Worm (Caenorhabditis elegans) whole organism, early embryonic: ENCODE data around the gene lhpp-1.

Source experiments
- aly-1 ChIP-seq: sonication (generic microtip); optimal IDR thresholded peaks from 2 replicates; lab custom pipeline; 2016; ENCODE audit warnings: missing genetic modification characterization, missing compliant biosample characterization
- ama-1 ChIP-seq: fragments of 150-350 bp; optimal IDR thresholded peaks from 2 replicates; lab custom pipeline; 2014
- ceh-36 ChIP-seq: sonication (generic microtip); optimal IDR thresholded peaks from 2 replicates; lab custom pipeline; 2016; ENCODE audit warnings: missing genetic modification characterization, inconsistent platforms, missing compliant biosample characterization
- ets-7 ChIP-seq: sonication (generic microtip); optimal IDR thresholded peaks from 2 replicates; lab custom pipeline; 2016; ENCODE audit warnings: missing genotype, missing genetic modification characterization, missing compliant biosample characterization
- flt-1 ChIP-seq: fragments of 200-800 bp; sonication (Bioruptor generic); IDR thresholded peaks from 2 replicates; pipeline ENCODE4 v1.3.6; 2022; ENCODE audit warnings: missing genetic modification characterization, missing compliant biosample characterization
- hmg-4 ChIP-seq: fragments of 200-800 bp; sonication (Bioruptor generic); optimal IDR thresholded peaks from 2 replicates; lab custom pipeline; 2018; ENCODE audit warnings: mild to moderate bottlenecking, missing genetic modification characterization, missing compliant biosample characterization
- hnd-1 ChIP-seq: sonication (generic microtip); optimal IDR thresholded peaks from 2 replicates; lab custom pipeline; 2016; ENCODE audit warnings: missing genetic modification characterization, missing compliant biosample characterization
- pes-1 ChIP-seq: fragments of 200-800 bp; sonication (Bioruptor generic); IDR thresholded peaks from 2 replicates; pipeline ENCODE4 v1.3.6; 2022; ENCODE audit warnings: missing genetic modification reagents, missing genetic modification characterization, missing compliant biosample characterization
- tbx-11 ChIP-seq: fragments of 200-800 bp; sonication (Bioruptor generic); IDR thresholded peaks from 2 replicates; pipeline ENCODE4 v1.3.6; 2022; ENCODE audit warnings: missing genetic modification characterization, missing compliant biosample characterization

- no peak for TF ChIP-seq ceh-36 (tag; lab: Kevin White, UChicago)
- no peak for TF ChIP-seq ama-1 (lab: Kevin White, UChicago)
- TF ChIP-seq flt-1, result no peak
- TF ChIP-seq tbx-11, result no peak
- TF ChIP-seq ets-7 (tag; lab: Kevin White, UChicago), result no peak
- no peak for TF ChIP-seq hmg-4 (GFP tag; lab: Kevin White, UChicago)
- no peak for TF ChIP-seq hnd-1 (tag; lab: Kevin White, UChicago)
- no peak for TF ChIP-seq pes-1 (GFP tag; lab: Robert Waterston, UW)
- no peak for TF ChIP-seq aly-1 (tag; lab: Kevin White, UChicago)
Observed at ce11 chrV:12065859-12066258, 45.7 kb downstream of the lhpp-1 start.
